Worm (Caenorhabditis elegans): ENCODE data around the gene F49C12.6.

DNA sequence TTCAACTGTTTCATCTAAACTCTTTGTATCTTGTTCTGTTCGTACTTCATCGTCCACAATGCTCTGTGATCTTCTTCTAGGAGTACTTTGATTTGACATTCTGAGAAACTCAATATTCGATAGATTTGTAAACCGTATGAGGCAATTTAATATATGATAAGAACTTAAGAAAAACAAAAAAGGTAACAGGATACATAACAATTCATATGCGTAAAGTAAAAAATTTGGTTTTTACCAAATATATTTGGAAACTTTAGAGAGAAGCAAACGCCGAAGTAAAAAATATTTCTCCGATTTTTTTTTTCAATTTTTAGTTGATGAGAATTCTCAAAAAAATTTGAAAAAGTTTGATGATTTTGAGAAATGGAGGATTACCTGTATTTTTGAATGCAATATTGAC, 42.4 kb downstream of the F49C12.6 start, which contains the start of gene Y11D7A.19:
- no peak for TF ChIP-seq snpc-4 (tag; optimal IDR thresholded peaks at IDR 0.05)
- no peak for TF ChIP-seq unc-62 (GFP tag; optimal IDR thresholded peaks at IDR 0.05)
- no peak for TF ChIP-seq elt-3 (tag; optimal IDR thresholded peaks at IDR 0.05)
- no peak for TF ChIP-seq nhr-12 (tag; optimal IDR thresholded peaks at IDR 0.05)
- TF ChIP-seq ceh-43 (GFP tag; optimal IDR thresholded peaks at IDR 0.05), result no peak
- no peak for TF ChIP-seq lsy-2 (tag; optimal IDR thresholded peaks at IDR 0.05)
- no peak for TF ChIP-seq pha-4 (tag; optimal IDR thresholded peaks at IDR 0.05)
- TF ChIP-seq cnd-1 (tag; optimal IDR thresholded peaks at IDR 0.05), result no peak
- TF ChIP-seq lin-13 (tag; optimal IDR thresholded peaks at IDR 0.05), result no peak
- no peak for TF ChIP-seq elt-1 (tag; optimal IDR thresholded peaks at IDR 0.05; ENCODE audit: borderline replicate concordance, insufficient read depth)

Data from whole organism, mixed stage, embryonic.